Fruit fly (Drosophila melanogaster): Measurements from ENCODE around the gene Acer.

Gene Acer

DNA sequence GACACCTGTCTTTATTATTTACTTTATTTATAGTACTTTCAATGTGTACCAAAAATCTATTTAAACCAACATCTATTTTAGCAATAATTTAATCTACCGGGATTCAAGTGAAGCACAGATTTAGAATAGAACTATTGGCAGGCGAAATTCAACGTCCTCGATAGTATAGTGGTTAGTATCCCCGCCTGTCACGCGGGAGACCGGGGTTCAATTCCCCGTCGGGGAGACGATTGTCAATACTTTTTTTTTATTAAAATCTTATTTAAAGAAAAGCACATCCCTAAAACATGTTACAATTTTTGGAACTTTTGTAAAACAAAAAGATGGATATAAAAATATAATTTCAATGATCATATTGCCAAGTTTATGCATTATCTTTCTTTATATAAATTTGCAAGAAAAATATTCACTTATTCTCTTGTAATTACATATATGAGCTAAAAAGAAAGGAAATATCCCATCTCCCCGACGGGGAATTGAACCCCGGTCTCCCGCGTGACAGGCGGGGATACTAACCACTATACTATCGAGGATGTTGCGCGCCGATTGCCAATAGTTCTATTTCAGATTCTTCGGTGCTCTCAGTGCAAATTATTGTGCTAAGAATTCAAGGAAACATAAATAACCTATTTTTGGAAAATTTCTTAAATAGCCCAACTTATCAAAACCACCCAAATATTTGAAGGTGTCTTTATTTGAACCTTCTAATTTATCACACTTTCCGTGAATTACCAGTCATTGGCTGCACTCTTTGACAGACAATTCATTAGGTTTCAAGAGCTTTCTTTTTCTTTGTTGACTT, 39.9 kb upstream of the Acer start, which contains the start of gene CG43796 (continued):
- TF ChIP-seq CG17385 (GFP tag; optimal IDR thresholded peaks at IDR 0.05) (no peak), CG6813 (GFP tag; optimal IDR thresholded peaks at IDR 0.05) (no peak), CG10321 (GFP tag; IDR thresholded peaks at IDR 0.05) (no peak), CG17612 (GFP tag; IDR thresholded peaks at IDR 0.05) (no peak), pros (GFP tag; optimal IDR thresholded peaks at IDR 0.05) (no peak), ems (GFP tag; optimal IDR thresholded peaks at IDR 0.05) (no peak), dmrt11E (tag; optimal IDR thresholded peaks at IDR 0.05) (no peak), CG13287 (GFP tag; IDR thresholded peaks at IDR 0.05; ENCODE audit: partially characterized antibody) (peak; percentile 13; the same call in 1 of the 2 replicates), z (GFP tag; IDR thresholded peaks at IDR 0.05) (no peak), CG12299 (tag; optimal IDR thresholded peaks at IDR 0.05) (no peak), inv (GFP tag; IDR thresholded peaks at IDR 0.05; ENCODE audit: partially characterized antibody) (peak; percentile 43; the same call in 1 of the 2 replicates), gem (tag; optimal IDR thresholded peaks at IDR 0.05) (no peak), disco-r (GFP tag; optimal IDR thresholded peaks at IDR 0.05) (no peak), Opbp (GFP tag; IDR thresholded peaks at IDR 0.05; ENCODE audit: partially characterized antibody) (peak; percentile 73; the same call in 2 of the 3 replicates), croc (GFP tag; conservative IDR thresholded peaks at IDR 0.05) (no peak), Dek (tag; optimal IDR thresholded peaks at IDR 0.05) (no peak), CG4617 (GFP tag; optimal IDR thresholded peaks at IDR 0.05; ENCODE audit: borderline replicate concordance) (no peak), kah (GFP tag; optimal IDR thresholded peaks at IDR 0.05) (no peak), ERR (GFP tag; optimal IDR thresholded peaks at IDR 0.05) (no peak), Sry-δ (GFP tag; optimal IDR thresholded peaks at IDR 0.05) (no peak), dysf (GFP tag; IDR thresholded peaks at IDR 0.05) (no peak), lab (GFP tag; optimal IDR thresholded peaks at IDR 0.05) (no peak), CG13424 (tag; optimal IDR thresholded peaks at IDR 0.05) (no peak), CHES-1-like (GFP tag; optimal IDR thresholded peaks at IDR 0.05) (no peak), crol (GFP tag; IDR thresholded peaks at IDR 0.05) (no peak), CG7271 (tag; optimal IDR thresholded peaks at IDR 0.05) (no peak), nerfin-2 (GFP tag; IDR thresholded peaks at IDR 0.05; ENCODE audit: partially characterized antibody) (peak; percentile 51; the same call in 1 of the 2 replicates), Awh (GFP tag; IDR thresholded peaks at IDR 0.05) (no peak), tna (GFP tag; IDR thresholded peaks at IDR 0.05; ENCODE audit: partially characterized antibody) (peak; percentile 58; the same call in 1 of the 2 replicates), ranshi (GFP tag; IDR thresholded peaks at IDR 0.05) (no peak), CG13296 (GFP tag; optimal IDR thresholded peaks at IDR 0.05) (no peak), CG8089 (GFP tag; optimal IDR thresholded peaks at IDR 0.05) (no peak), corto (GFP tag; optimal IDR thresholded peaks at IDR 0.05) (no peak), Sox100B (GFP tag; optimal IDR thresholded peaks at IDR 0.05) (no peak), Sry-β (GFP tag; optimal IDR thresholded peaks at IDR 0.05) (no peak), CG4404 (GFP tag; IDR thresholded peaks at IDR 0.05) (no peak)

dm6 chr2L:8485562-8485961, 36.2 kb upstream of the Acer start:
- TF ChIP-seq NC2β (GFP tag; optimal IDR thresholded peaks at IDR 0.05) (no peak), CG8924 (tag; optimal IDR thresholded peaks at IDR 0.05) (no peak), CG6765 (GFP tag; optimal IDR thresholded peaks at IDR 0.05) (no peak), CG33557 (GFP tag; optimal IDR thresholded peaks at IDR 0.05) (no peak), CG12236 (GFP tag; optimal IDR thresholded peaks at IDR 0.05) (no peak), CTCF (GFP tag; optimal IDR thresholded peaks at IDR 0.05) (peak; percentile 96), CG14965 (GFP tag; optimal IDR thresholded peaks at IDR 0.05; ENCODE audit: borderline replicate concordance) (no peak), Dip2 (GFP tag; IDR thresholded peaks at IDR 0.05) (no peak), Jarid2 (GFP tag; optimal IDR thresholded peaks at IDR 0.05) (no peak), Sry-δ (GFP tag; optimal IDR thresholded peaks at IDR 0.05) (no peak), gem (tag; optimal IDR thresholded peaks at IDR 0.05) (no peak), hbn (GFP tag; IDR thresholded peaks at IDR 0.05; ENCODE audit: partially characterized antibody) (no peak), klu (GFP tag; IDR thresholded peaks at IDR 0.05) (no peak), Hr51 (GFP tag; optimal IDR thresholded peaks at IDR 0.05) (no peak), CG13775 (GFP tag; optimal IDR thresholded peaks at IDR 0.05) (no peak), Dll (GFP tag; IDR thresholded peaks at IDR 0.05; ENCODE audit: partially characterized antibody) (0 out of 4 replicates have a peak, but pooled peaks have one; percentile 26)
